Fruit fly (Drosophila melanogaster) whole organism, embryonic: Measurements from ENCODE around the gene Slimp.

Source experiments
- Deaf1 ChIP-seq: fragments of 200-800 bp; optimal IDR thresholded peaks from 3 replicates; lab custom pipeline; 2019; ENCODE audit warnings: missing biosample characterization, mild to moderate bottlenecking, missing genetic modification characterization, moderate library complexity
- gsb ChIP-seq: fragments of 200-800 bp; sonication (Bioruptor generic); IDR thresholded peaks from 2 replicates; pipeline ENCODE4 v1.3.6; 2022; ENCODE audit warnings: missing biosample characterization, missing genetic modification characterization
- h ChIP-seq: fragments of >200 bp; optimal IDR thresholded peaks from 2 replicates; lab custom pipeline; 2017
- ken ChIP-seq: fragments of 200-800 bp; sonication (Bioruptor generic); IDR thresholded peaks from 3 replicates; pipeline ENCODE4 v1.3.6; 2022; ENCODE audit warnings: missing biosample characterization, missing genetic modification characterization
- pita ChIP-seq: fragments of 200-800 bp; sonication (Bioruptor generic); optimal IDR thresholded peaks from 2 replicates; lab custom pipeline; 2017; ENCODE audit warnings: missing biosample characterization, mild to moderate bottlenecking, missing genetic modification characterization

DNA sequence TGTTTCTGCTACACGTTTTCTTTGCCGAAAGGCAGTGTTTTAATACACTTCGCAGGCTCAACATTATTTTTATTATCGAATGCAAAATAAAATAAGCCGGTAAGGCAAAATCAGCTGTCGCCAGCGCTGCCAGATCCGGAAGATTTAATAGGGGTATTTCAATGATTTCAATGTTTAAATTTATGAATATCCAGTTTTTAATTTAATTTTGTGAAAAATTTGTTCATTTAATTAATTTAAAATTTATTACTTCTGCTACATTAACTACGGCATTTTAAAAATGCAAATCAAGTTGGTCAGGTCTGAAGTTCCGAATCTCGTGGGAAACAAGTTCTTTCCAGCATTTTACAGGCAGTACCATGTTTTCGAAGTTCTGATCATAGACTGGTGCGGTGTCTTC lies at the start of gene Slimp:
- no peak for TF ChIP-seq pita (GFP tag; lab: Kevin White, UChicago)
- no peak for TF ChIP-seq Deaf1 (tag; lab: Kevin White, UChicago)
- no peak for TF ChIP-seq gsb (GFP tag; lab: Robert Waterston, UW)
- no peak for TF ChIP-seq ken (GFP tag; lab: Robert Waterston, UW)
- TF ChIP-seq h (lab: Kevin White, UChicago) = no peak
